Fruit fly (Drosophila melanogaster) whole organism, embryonic: Measurements from ENCODE around the gene CG4962.

ENCODE experiments used
- CG10267 ChIP-seq: fragments of 200-800 bp; sonication (Bioruptor generic); optimal IDR thresholded peaks from 2 replicates; lab custom pipeline; 2018; ENCODE audit warnings: missing biosample characterization, mild to moderate bottlenecking, missing genetic modification characterization, moderate library complexity
- CG11093 ChIP-seq: fragments of 200-800 bp; sonication (Bioruptor generic); IDR thresholded peaks from 3 replicates; pipeline ENCODE4 v1.3.6; 2022; ENCODE audit warnings: missing biosample characterization, missing genetic modification characterization
- CG11456 ChIP-seq: fragments of 200-800 bp; sonication (Bioruptor generic); IDR thresholded peaks from 3 replicates; pipeline ENCODE4 v1.3.6; 2022; ENCODE audit warnings: missing biosample characterization, missing genetic modification characterization
- CG11560 ChIP-seq: fragments of 200-800 bp; sonication (Bioruptor generic); IDR thresholded peaks from 3 replicates; pipeline ENCODE4 v1.3.6; 2022; ENCODE audit warnings: missing biosample characterization, missing genetic modification characterization
- CG12659 ChIP-seq: fragments of 200-800 bp; sonication (Bioruptor generic); optimal IDR thresholded peaks from 3 replicates; lab custom pipeline; 2017; ENCODE audit warnings: mild to moderate bottlenecking, missing biosample characterization, missing genetic modification reagents, missing genetic modification characterization
- CG13424 ChIP-seq: fragments of 200-800 bp; sonication (Bioruptor generic); optimal IDR thresholded peaks from 2 replicates; lab custom pipeline; 2019; ENCODE audit warnings: missing biosample characterization, mild to moderate bottlenecking, missing genetic modification characterization, moderate library complexity
- CG16813 ChIP-seq: fragments of 200-800 bp; sonication (Bioruptor generic); IDR thresholded peaks from 3 replicates; pipeline ENCODE4 v1.3.6; 2022; ENCODE audit warnings: missing biosample characterization, missing genetic modification characterization; ENCODE audit not compliant: partially characterized antibody
- CG17328 ChIP-seq: fragments of 200-800 bp; sonication (Bioruptor generic); IDR thresholded peaks from 2 replicates; pipeline ENCODE4 v1.3.6; 2022; ENCODE audit warnings: missing biosample characterization, missing genetic modification characterization
- CG17802 ChIP-seq: fragments of 200-800 bp; sonication (Bioruptor generic); optimal IDR thresholded peaks from 2 replicates; lab custom pipeline; 2018; ENCODE audit warnings: missing biosample characterization, mild to moderate bottlenecking, missing genetic modification characterization, moderate library complexity
- CG30431 ChIP-seq: fragments of 200-800 bp; sonication (Bioruptor generic); optimal IDR thresholded peaks from 2 replicates; lab custom pipeline; 2017; ENCODE audit warnings: missing biosample characterization, missing genetic modification characterization
- CG33213 ChIP-seq: fragments of 200-800 bp; sonication (Bioruptor generic); optimal IDR thresholded peaks from 3 replicates; lab custom pipeline; 2016; ENCODE audit warnings: missing biosample characterization, missing genetic modification characterization
- CG34422 ChIP-seq: fragments of 200-800 bp; sonication (Bioruptor generic); IDR thresholded peaks from 3 replicates; pipeline ENCODE4 v1.3.6; 2022; ENCODE audit warnings: missing biosample characterization, missing genetic modification characterization
- CG42726 ChIP-seq: fragments of 200-800 bp; sonication (Bioruptor generic); IDR thresholded peaks from 2 replicates; pipeline ENCODE4 v1.3.6; 2022; ENCODE audit warnings: missing biosample characterization, missing genetic modification characterization; ENCODE audit not compliant: partially characterized antibody
- CG4424 ChIP-seq: fragments of 200-800 bp; sonication (Bioruptor generic); optimal IDR thresholded peaks from 3 replicates; lab custom pipeline; 2016; ENCODE audit warnings: missing biosample characterization, missing genetic modification characterization
- CG4854 ChIP-seq: fragments of 200-800 bp; sonication (Bioruptor generic); optimal IDR thresholded peaks from 2 replicates; lab custom pipeline; 2016; ENCODE audit warnings: missing biosample characterization, missing genetic modification characterization, inconsistent platforms
- CG7372 ChIP-seq: fragments of 200-800 bp; sonication (Bioruptor generic); IDR thresholded peaks from 2 replicates; pipeline ENCODE4 v1.3.6; 2022; ENCODE audit warnings: missing biosample characterization, missing genetic modification characterization
- CG8281 ChIP-seq: fragments of 200-800 bp; sonication (Bioruptor generic); optimal IDR thresholded peaks from 2 replicates; lab custom pipeline; 2018; ENCODE audit warnings: missing biosample characterization, mild to moderate bottlenecking, missing genetic modification characterization, moderate library complexity
- CG8359 ChIP-seq: fragments of 200-800 bp; sonication (Bioruptor generic); optimal IDR thresholded peaks from 2 replicates; lab custom pipeline; 2017; ENCODE audit warnings: missing biosample characterization, mild to moderate bottlenecking, missing genetic modification characterization, borderline replicate concordance
- CG9817 ChIP-seq: fragments of 200-800 bp; sonication (Bioruptor generic); optimal IDR thresholded peaks from 2 replicates; lab custom pipeline; 2018; ENCODE audit warnings: missing biosample characterization, mild to moderate bottlenecking, missing genetic modification characterization, moderate library complexity
- CoRest ChIP-seq: fragments of 200-800 bp; sonication (Bioruptor generic); optimal IDR thresholded peaks from 3 replicates; lab custom pipeline; 2018; ENCODE audit warnings: missing biosample characterization, mild to moderate bottlenecking, missing genetic modification characterization, moderate library complexity
- Dip2 ChIP-seq: fragments of 200-800 bp; sonication (Bioruptor generic); IDR thresholded peaks from 2 replicates; pipeline ENCODE4 v1.3.6; 2022; ENCODE audit warnings: missing biosample characterization, missing genetic modification characterization
- Dip3 ChIP-seq: fragments of 200-800 bp; sonication (Bioruptor generic); optimal IDR thresholded peaks from 3 replicates; lab custom pipeline; 2016; ENCODE audit warnings: missing biosample characterization, missing genetic modification characterization
- HmgZ ChIP-seq: fragments of 200-800 bp; sonication (Bioruptor generic); optimal IDR thresholded peaks from 2 replicates; lab custom pipeline; 2018; ENCODE audit warnings: missing biosample characterization, mild to moderate bottlenecking, missing genetic modification characterization
- Hr39 ChIP-seq: fragments of >200 bp; optimal IDR thresholded peaks from 2 replicates; lab custom pipeline; 2017
- Lhr ChIP-seq: fragments of 200-800 bp; sonication (Bioruptor generic); optimal IDR thresholded peaks from 3 replicates; lab custom pipeline; 2017; ENCODE audit warnings: mild to moderate bottlenecking, missing biosample characterization, missing genetic modification reagents, missing genetic modification characterization
- Meics ChIP-seq: fragments of 200-800 bp; sonication (Bioruptor generic); optimal IDR thresholded peaks from 2 replicates; lab custom pipeline; 2017; ENCODE audit warnings: missing biosample characterization, mild to moderate bottlenecking, missing genetic modification characterization
- NFAT ChIP-seq: fragments of 200-800 bp; sonication (Bioruptor generic); IDR thresholded peaks from 2 replicates; pipeline ENCODE4 v1.3.6; 2022; ENCODE audit warnings: missing biosample characterization, missing genetic modification characterization
- Nf-YC ChIP-seq: fragments of 200-800 bp; optimal IDR thresholded peaks from 3 replicates; lab custom pipeline; 2019; ENCODE audit warnings: missing biosample characterization, mild to moderate bottlenecking, missing genetic modification characterization, moderate library complexity
- Oaz ChIP-seq: fragments of 200-800 bp; sonication (Bioruptor generic); IDR thresholded peaks from 2 replicates; pipeline ENCODE4 v1.3.6; 2022; ENCODE audit warnings: missing biosample characterization, missing genetic modification characterization
- Spps ChIP-seq: fragments of 200-800 bp; sonication (Bioruptor generic); optimal IDR thresholded peaks from 2 replicates; lab custom pipeline; 2018; ENCODE audit warnings: missing biosample characterization, mild to moderate bottlenecking, missing genetic modification characterization
- TFAM ChIP-seq: fragments of 200-800 bp; sonication (Bioruptor generic); optimal IDR thresholded peaks from 2 replicates; lab custom pipeline; 2017; ENCODE audit warnings: missing biosample characterization, missing genetic modification characterization, inconsistent platforms
- crp ChIP-seq, 2 experiments: fragments of 200-800 bp; sonication (Bioruptor generic); optimal IDR thresholded peaks; 2 replicates in 1 of 2; 3 replicates in 1 of 2; lab custom pipeline; 2017; ENCODE audit warnings: missing biosample characterization in 2 of 2, missing genetic modification characterization in 2 of 2, mild to moderate bottlenecking in 1 of 2, moderate library complexity in 1 of 2
- dimm ChIP-seq: fragments of 200-800 bp; sonication (Bioruptor generic); IDR thresholded peaks from 2 replicates; pipeline ENCODE4 v1.3.6; 2022; ENCODE audit warnings: missing biosample characterization, missing genetic modification characterization
- hb ChIP-seq: fragments of 200-800 bp; sonication (Bioruptor generic); IDR thresholded peaks from 3 replicates; pipeline ENCODE4 v1.3.6; 2022; ENCODE audit warnings: missing biosample characterization, missing genetic modification characterization; ENCODE audit not compliant: partially characterized antibody
- hbn ChIP-seq: fragments of 200-800 bp; sonication (Bioruptor generic); IDR thresholded peaks from 2 replicates; pipeline ENCODE4 v1.3.6; 2022; ENCODE audit warnings: missing biosample characterization, missing genetic modification characterization; ENCODE audit not compliant: partially characterized antibody
- lbe ChIP-seq: fragments of 200-800 bp; sonication (Bioruptor generic); optimal IDR thresholded peaks from 2 replicates; lab custom pipeline; 2016; ENCODE audit warnings: missing biosample characterization, mild to moderate bottlenecking, missing genetic modification characterization
- sens ChIP-seq: fragments of 200-800 bp; sonication (Bioruptor generic); peaks from one replicate; lab custom pipeline; 2016; ENCODE audit warnings: missing biosample characterization, missing genetic modification characterization
- sim ChIP-seq: fragments of 200-800 bp; sonication (Bioruptor generic); IDR thresholded peaks from 2 replicates; pipeline ENCODE4 v1.3.6; 2022; ENCODE audit warnings: missing biosample characterization, missing genetic modification characterization
- slp2 ChIP-seq: fragments of 200-800 bp; sonication (Bioruptor generic); optimal IDR thresholded peaks from 2 replicates; lab custom pipeline; 2016; ENCODE audit warnings: missing biosample characterization, missing genetic modification characterization
- tna ChIP-seq: fragments of 200-800 bp; sonication (Bioruptor generic); IDR thresholded peaks from 2 replicates; pipeline ENCODE4 v1.3.6; 2022; ENCODE audit warnings: missing biosample characterization, missing genetic modification characterization; ENCODE audit not compliant: partially characterized antibody
- toy ChIP-seq: fragments of 200-800 bp; sonication (Bioruptor generic); IDR thresholded peaks from 2 replicates; pipeline ENCODE4 v1.3.6; 2022; ENCODE audit warnings: missing biosample characterization, missing genetic modification characterization
- unc-4 ChIP-seq: fragments of 200-800 bp; sonication (Bioruptor generic); IDR thresholded peaks from 2 replicates; pipeline ENCODE4 v1.3.6; 2022; ENCODE audit warnings: missing biosample characterization, missing genetic modification characterization; ENCODE audit not compliant: partially characterized antibody
- yki ChIP-seq: fragments of >200 bp; optimal IDR thresholded peaks from 3 replicates; lab custom pipeline; 2018

The CG4962 gene

DNA sequence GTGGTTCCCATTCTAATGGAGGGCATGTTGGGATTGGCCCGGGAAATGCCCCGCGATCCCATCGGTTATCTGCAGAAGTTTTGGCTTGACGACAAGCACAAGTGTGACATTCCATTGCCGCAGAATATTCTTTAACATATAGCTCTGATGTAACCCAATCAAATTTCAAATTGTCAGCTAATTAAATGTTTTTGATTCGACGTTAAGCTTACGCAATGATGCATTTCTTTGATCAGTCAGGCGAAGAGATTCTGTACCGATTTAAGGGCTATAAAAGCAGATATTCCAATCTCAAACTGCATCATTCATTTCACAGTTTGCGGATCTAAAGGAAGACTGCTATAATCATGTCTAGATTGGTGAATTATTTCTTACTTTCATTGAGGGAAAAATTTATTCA lies 36.3 kb upstream of the CG4962 start, which contains the start of gene retinin:
retinin (plus strand) TSS at position 301 of the 400 bp plus-strand sequence.
- TF ChIP-seq slp2 (GFP tag; lab: Kevin White, UChicago) (no peak), CG4424 (GFP tag; lab: Kevin White, UChicago) (no peak), CG10267 (no peak), Lhr (GFP tag; lab: Kevin White, UChicago) (no peak), Nf-YC (tag; lab: Kevin White, UChicago) (no peak), CG13424 (tag; lab: Kevin White, UChicago) (no peak), CG33213 (GFP tag; lab: Kevin White, UChicago) (no peak), Meics (GFP tag; lab: Kevin White, UChicago) (no peak), Dip3 (GFP tag; lab: Kevin White, UChicago) (no peak), Hr39 (lab: Kevin White, UChicago) (no peak), TFAM (GFP tag; lab: Kevin White, UChicago) (no peak)

DNA sequence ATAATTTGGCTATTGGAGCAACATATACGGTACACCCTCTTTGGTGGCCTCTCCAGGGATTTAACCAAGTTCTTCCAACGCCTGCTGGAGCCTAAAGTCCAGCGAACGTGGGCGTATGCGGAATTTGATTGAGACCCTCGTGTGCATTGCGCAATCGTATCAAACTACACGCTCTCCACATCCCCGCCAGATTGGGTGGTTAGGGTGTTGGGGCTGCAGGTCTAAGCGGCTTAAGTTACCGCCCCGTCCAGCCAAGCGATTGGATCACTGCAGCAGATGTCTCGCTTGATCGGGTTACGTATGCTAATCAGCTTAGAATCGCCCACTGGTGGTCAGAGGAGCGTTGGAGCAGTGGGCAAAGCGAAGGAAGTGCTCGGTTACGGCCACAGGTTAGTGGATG lies 35.4 kb upstream of the CG4962 start, which contains the start of gene CG33060:
CG33060 (plus strand) TSS at position 301 of the 400 bp plus-strand sequence.
- TF ChIP-seq CG7372 (GFP tag; lab: Robert Waterston, UW), result no peak
- TF ChIP-seq CG11456 (GFP tag; lab: Robert Waterston, UW), result no peak
- no peak for TF ChIP-seq CG4854 (GFP tag; lab: Kevin White, UChicago)
- TF ChIP-seq Spps, result no peak
- no peak for TF ChIP-seq Oaz (GFP tag; lab: Robert Waterston, UW)
- TF ChIP-seq unc-4 (GFP tag; lab: Robert Waterston, UW), result no peak
- TF ChIP-seq CG11093, result no peak
- no peak for TF ChIP-seq Dip2 (GFP tag; lab: Robert Waterston, UW)
- no peak for TF ChIP-seq HmgZ (tag; lab: Kevin White, UChicago)
- no peak for TF ChIP-seq CG17802
- TF ChIP-seq CG8281 (tag; lab: Kevin White, UChicago), result no peak
- no peak for TF ChIP-seq CG34422 (GFP tag; lab: Robert Waterston, UW)
- TF ChIP-seq sim, result no peak
- TF ChIP-seq hb (GFP tag; lab: Robert Waterston, UW), result no peak
- TF ChIP-seq, all 482 proteins: peak for 0

DNA sequence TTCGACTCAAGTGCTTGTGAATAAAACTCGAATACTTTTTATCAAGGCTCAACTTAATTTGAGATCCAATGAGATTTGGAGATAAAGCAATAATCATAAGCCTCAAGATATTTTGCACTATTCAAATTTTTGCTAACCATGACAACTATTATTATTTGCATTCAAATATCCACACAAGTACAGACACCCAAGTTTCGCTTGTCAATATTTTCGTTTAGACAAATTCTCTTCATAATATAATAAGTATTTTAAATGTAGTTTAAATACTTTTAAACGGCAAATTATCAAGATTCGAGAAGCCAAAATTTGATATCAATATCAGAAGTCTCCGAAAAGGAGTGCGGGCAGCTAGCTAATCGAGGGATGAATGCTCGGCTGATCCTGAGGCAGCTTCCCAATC lies 34.1 kb upstream of the CG4962 start, which contains the start of gene CG33061:
CG33061 (plus strand) TSS at position 301 of the 400 bp plus-strand sequence.
- TF ChIP-seq dimm (GFP tag; lab: Robert Waterston, UW) (no peak), CG9817 (tag; lab: Kevin White, UChicago) (no peak), lbe (GFP tag; lab: Kevin White, UChicago) (no peak), CG42726 (GFP tag; lab: Robert Waterston, UW) (no peak), CG17328 (GFP tag; lab: Robert Waterston, UW) (no peak), CG30431 (GFP tag; lab: Kevin White, UChicago) (no peak), CG16813 (no peak), hbn (GFP tag; lab: Robert Waterston, UW) (no peak), NFAT (no peak), CG8359 (GFP tag; lab: Kevin White, UChicago) (no peak), crp (GFP tag; optimal IDR thresholded peaks at IDR 0.05; lab: Kevin White, UChicago) (no peak), toy (GFP tag; lab: Robert Waterston, UW) (no peak), CG12659 (GFP tag; lab: Kevin White, UChicago) (no peak), sens (GFP tag; lab: Kevin White, UChicago) (no peak), yki (lab: Kevin White, UChicago) (no peak), tna (GFP tag; lab: Robert Waterston, UW) (no peak), CoRest (tag; lab: Kevin White, UChicago) (no peak), CG11560 (tag; lab: Robert Waterston, UW) (no peak)
